Fruit fly (Drosophila melanogaster): ENCODE data around the gene Mulk.

Gene Mulk

dm6 chr2L:10246785-10247190 is 23.1 kb upstream of the Mulk start, which contains the start of gene chico (continued):
- TF ChIP-seq ems (GFP tag; optimal IDR thresholded peaks at IDR 0.05) (no peak), ind (GFP tag; optimal IDR thresholded peaks at IDR 0.05) (no peak), repo (GFP tag; optimal IDR thresholded peaks at IDR 0.05) (no peak), CG13287 (GFP tag; IDR thresholded peaks at IDR 0.05; ENCODE audit: partially characterized antibody) (peak; percentile 60), CG10267 (tag; optimal IDR thresholded peaks at IDR 0.05) (peak; percentile 52), MESR4 (GFP tag; optimal IDR thresholded peaks at IDR 0.05) (peak; percentile 79), eve (GFP tag; optimal IDR thresholded peaks at IDR 0.05) (peak in 1 of 2 experiments; percentile 76), CG4854 (GFP tag; optimal IDR thresholded peaks at IDR 0.05) (peak; percentile 4), Bteb2 (GFP tag; optimal IDR thresholded peaks at IDR 0.05) (no peak), Asciz (GFP tag; optimal IDR thresholded peaks at IDR 0.05) (no peak), CG8924 (tag; optimal IDR thresholded peaks at IDR 0.05) (peak; percentile 44), CG2202 (tag; optimal IDR thresholded peaks at IDR 0.05) (no peak), CG11560 (tag; IDR thresholded peaks at IDR 0.05) (peak; percentile 99), lilli (GFP tag; optimal IDR thresholded peaks at IDR 0.05) (peak; percentile 38), her (GFP tag; optimal IDR thresholded peaks at IDR 0.05) (peak; percentile 42), wek (GFP tag; optimal IDR thresholded peaks at IDR 0.05) (peak; percentile 4), Atf6 (GFP tag; IDR thresholded peaks at IDR 0.05) (0 out of 2 replicates have a peak, but pooled peaks have one; percentile 12), CG32767 (GFP tag; IDR thresholded peaks at IDR 0.05) (peak; percentile 71; the same call in 1 of the 2 replicates), BEAF-32 (GFP tag; optimal IDR thresholded peaks at IDR 0.05) (peak; percentile 65), CG14860 (GFP tag; IDR thresholded peaks at IDR 0.05; ENCODE audit: partially characterized antibody) (peak; percentile 68), Lhr (GFP tag; optimal IDR thresholded peaks at IDR 0.05) (peak; percentile 64), Hr39 (optimal IDR thresholded peaks at IDR 0.05) (no peak), E2f2 (GFP tag; IDR thresholded peaks at IDR 0.05) (peak; percentile 74), lmd (GFP tag; IDR thresholded peaks at IDR 0.05) (no peak), gro (GFP tag; optimal IDR thresholded peaks at IDR 0.05) (peak; percentile 47), Spps (tag; optimal IDR thresholded peaks at IDR 0.05) (peak; percentile 0), danr (GFP tag; IDR thresholded peaks at IDR 0.05) (no peak), CG4617 (GFP tag; optimal IDR thresholded peaks at IDR 0.05; ENCODE audit: borderline replicate concordance) (peak; percentile 63), Bgb (GFP tag; IDR thresholded peaks at IDR 0.05; ENCODE audit: partially characterized antibody) (peak; percentile 77), CG34422 (GFP tag; IDR thresholded peaks at IDR 0.05) (peak; percentile 63; the same call in 1 of the 3 replicates), pzg (GFP tag; optimal IDR thresholded peaks at IDR 0.05) (peak; percentile 97), B-H2 (GFP tag; optimal IDR thresholded peaks at IDR 0.05) (no peak), CG17186 (GFP tag; optimal IDR thresholded peaks at IDR 0.05) (peak; percentile 17), cg (GFP tag; optimal IDR thresholded peaks at IDR 0.05) (peak; percentile 15), Doc3 (GFP tag; IDR thresholded peaks at IDR 0.05; ENCODE audit: partially characterized antibody) (peak; percentile 50; the same call in 1 of the 3 replicates), pfk (GFP tag; optimal IDR thresholded peaks at IDR 0.05) (peak; percentile 68), CG14710 (tag; optimal IDR thresholded peaks at IDR 0.05) (peak; percentile 67), CG18764 (GFP tag; optimal IDR thresholded peaks at IDR 0.05) (no peak), CG2120 (GFP tag; optimal IDR thresholded peaks at IDR 0.05) (peak; percentile 23), sc (optimal IDR thresholded peaks at IDR 0.05) (no peak), sc (GFP tag; optimal IDR thresholded peaks at IDR 0.05) (no peak), sug (tag; optimal IDR thresholded peaks at IDR 0.05) (peak; percentile 50), z (GFP tag; IDR thresholded peaks at IDR 0.05) (no peak), CG10321 (GFP tag; IDR thresholded peaks at IDR 0.05) (no peak), bigmax (GFP tag; optimal IDR thresholded peaks at IDR 0.05) (peak; percentile 13), CG34376 (GFP tag; optimal IDR thresholded peaks at IDR 0.05) (peak; percentile 63), Dll (GFP tag; IDR thresholded peaks at IDR 0.05; ENCODE audit: partially characterized antibody) (peak; percentile 58; the same call in 2 of the 4 replicates), H15 (GFP tag; IDR thresholded peaks at IDR 0.05) (no peak), nmo (GFP tag; optimal IDR thresholded peaks at IDR 0.05) (peak; percentile 63), chinmo (GFP tag; IDR thresholded peaks at IDR 0.05; ENCODE audit: partially characterized antibody) (peak; percentile 76; the same call in 2 of the 4 replicates)

All from whole organism, embryonic.